Fruit fly (Drosophila melanogaster): ENCODE measurements around the gene Rrp6.

dm6 chr3R:14879207-14879863 is 6.7 kb downstream of the Rrp6 start, which contains the start of gene CG3631:
- TF ChIP-seq Pif1A (GFP tag; optimal IDR thresholded peaks at IDR 0.05) (no peak), CG13204 (GFP tag; optimal IDR thresholded peaks at IDR 0.05) (no peak), EcR (GFP tag; optimal IDR thresholded peaks at IDR 0.05) (no peak), fd96Ca (GFP tag; IDR thresholded peaks at IDR 0.05) (no peak)

All from whole organism, pupa.